Worm (Caenorhabditis elegans) whole organism, L4 larva: ENCODE results near the gene fbxb-3.
A peak's percentile ranks its signal among the peaks of the same experiment; 100 is the strongest.

Source experiments
- dpl-1 ChIP-seq: fragments of 150-350 bp; optimal IDR thresholded peaks from 2 replicates; lab custom pipeline; 2014; ENCODE audit warnings: missing biosample characterization, missing genetic modification reagents, missing genetic modification characterization
- nhr-77 ChIP-seq: fragments of 150-350 bp; optimal IDR thresholded peaks from 2 replicates; lab custom pipeline; 2014; ENCODE audit warnings: missing biosample characterization, missing genetic modification characterization
- unc-130 ChIP-seq: sonication (generic microtip); optimal IDR thresholded peaks from 2 replicates; lab custom pipeline; 2016; ENCODE audit warnings: missing genetic modification reagents, missing genetic modification characterization, missing compliant biosample characterization
- unc-62 ChIP-seq, 3 experiments: fragments of 150-350 bp in 1 of 3; sonication (generic microtip); optimal IDR thresholded peaks in 2 of 3; peaks in 1 of 3; 1 replicate in 1 of 3; 2 replicates in 2 of 3; lab custom pipeline; 2014 to 2017; ENCODE audit warnings: missing biosample characterization in 3 of 3, missing genetic modification characterization in 3 of 3, missing genetic modification reagents in 3 of 3, missing genotype in 1 of 3
- zip-2 ChIP-seq: fragments of 150-350 bp; optimal IDR thresholded peaks from 2 replicates; lab custom pipeline; 2014; ENCODE audit warnings: missing biosample characterization, missing genetic modification characterization

ce11 chrIV:11878249-11878648 lies 39.5 kb downstream of the fbxb-3 start, which contains the start of gene cutl-27:
- TF ChIP-seq unc-130 (GFP tag; lab: Kevin White, UChicago): no peak
- no peak for TF ChIP-seq dpl-1
- no peak for TF ChIP-seq zip-2
- TF ChIP-seq nhr-77 (tag; lab: Kevin White, UChicago): no peak
- peak in 1 of 2 experiments; percentile 88 for TF ChIP-seq unc-62 (GFP tag; optimal IDR thresholded peaks at IDR 0.05 in 1 of 2; lab: Kevin White, UChicago)
- TF ChIP-seq unc-62 (tag; optimal IDR thresholded peaks at IDR 0.05; lab: Kevin White, UChicago): no peak
